Worm (Caenorhabditis elegans) whole organism, late embryonic: ENCODE measurements around the gene K07E12.2.

ENCODE experiments used
- C38D4.7 ChIP-seq: fragments of 200-800 bp; sonication (Bioruptor generic); optimal IDR thresholded peaks from 2 replicates; lab custom pipeline; 2018; ENCODE audit warnings: mild to moderate bottlenecking, missing genetic modification characterization, moderate library complexity, missing compliant biosample characterization
- F13H6.1 ChIP-seq: sonication (generic microtip); optimal IDR thresholded peaks from 2 replicates; lab custom pipeline; 2016; ENCODE audit warnings: missing genetic modification characterization, missing compliant biosample characterization
- ahr-1 ChIP-seq: sonication (generic microtip); optimal IDR thresholded peaks from 2 replicates; lab custom pipeline; 2016; ENCODE audit warnings: missing genetic modification characterization, missing compliant biosample characterization
- ama-1 ChIP-seq: fragments of 150-350 bp; optimal IDR thresholded peaks from 2 replicates; lab custom pipeline; 2014
- ceh-14 ChIP-seq: sonication (generic microtip); optimal IDR thresholded peaks from 2 replicates; lab custom pipeline; 2016; ENCODE audit warnings: missing genotype, missing genetic modification characterization, missing compliant biosample characterization
- ceh-18 ChIP-seq: sonication (generic microtip); optimal IDR thresholded peaks from 2 replicates; lab custom pipeline; 2016; ENCODE audit warnings: missing genetic modification characterization, missing compliant biosample characterization
- ceh-19 ChIP-seq: fragments of 200-800 bp; sonication (Bioruptor generic); optimal IDR thresholded peaks from 2 replicates; lab custom pipeline; 2018; ENCODE audit warnings: mild to moderate bottlenecking, missing genetic modification characterization, missing compliant biosample characterization
- ceh-22 ChIP-seq: sonication (generic microtip); optimal IDR thresholded peaks from 2 replicates; lab custom pipeline; 2017; ENCODE audit warnings: missing biosample characterization, missing genetic modification characterization
- ceh-24 ChIP-seq: sonication (generic microtip); optimal IDR thresholded peaks from 2 replicates; lab custom pipeline; 2016; ENCODE audit warnings: mild to moderate bottlenecking, missing genetic modification characterization, missing compliant biosample characterization
- ceh-30 ChIP-seq: fragments of 150-350 bp; optimal IDR thresholded peaks from 2 replicates; lab custom pipeline; 2014; ENCODE audit warnings: missing biosample characterization, missing genetic modification characterization
- ceh-6 ChIP-seq: fragments of 200-800 bp; sonication (Bioruptor generic); optimal IDR thresholded peaks from 2 replicates; lab custom pipeline; 2018; ENCODE audit warnings: mild to moderate bottlenecking, missing genetic modification characterization, missing compliant biosample characterization
- ceh-9 ChIP-seq: sonication (generic microtip); optimal IDR thresholded peaks from 2 replicates; lab custom pipeline; 2016; ENCODE audit warnings: mild to moderate bottlenecking, missing genetic modification characterization, inconsistent platforms, missing compliant biosample characterization
- che-1 ChIP-seq: sonication (generic microtip); optimal IDR thresholded peaks from 2 replicates; lab custom pipeline; 2016; ENCODE audit warnings: mild to moderate bottlenecking, missing genetic modification characterization, missing compliant biosample characterization
- dmd-4 ChIP-seq: sonication (generic microtip); optimal IDR thresholded peaks from 2 replicates; lab custom pipeline; 2016; ENCODE audit warnings: borderline replicate concordance, missing genetic modification characterization, missing compliant biosample characterization
- dve-1 ChIP-seq: sonication (generic microtip); optimal IDR thresholded peaks from 2 replicates; lab custom pipeline; 2017; ENCODE audit warnings: antibody characterized with exemption, mild to moderate bottlenecking, missing genetic modification characterization, missing compliant biosample characterization
- ets-4 ChIP-seq: sonication (generic microtip); optimal IDR thresholded peaks from 2 replicates; lab custom pipeline; 2016; ENCODE audit warnings: missing genetic modification characterization, missing compliant biosample characterization
- eyg-1 ChIP-seq: sonication (generic microtip); optimal IDR thresholded peaks from 2 replicates; lab custom pipeline; 2016; ENCODE audit warnings: missing genotype, missing genetic modification characterization, missing compliant biosample characterization
- fax-1 ChIP-seq: sonication (generic microtip); optimal IDR thresholded peaks from 2 replicates; lab custom pipeline; 2016; ENCODE audit warnings: missing genotype, missing genetic modification characterization, missing compliant biosample characterization
- fkh-10 ChIP-seq: fragments of 150-350 bp; optimal IDR thresholded peaks from 2 replicates; lab custom pipeline; 2014; ENCODE audit warnings: missing biosample characterization, missing genetic modification reagents, missing genetic modification characterization
- hlh-15 ChIP-seq: sonication (generic microtip); optimal IDR thresholded peaks from 2 replicates; lab custom pipeline; 2016; ENCODE audit warnings: missing genetic modification characterization, missing compliant biosample characterization
- hlh-30 ChIP-seq: sonication (generic microtip); optimal IDR thresholded peaks from 2 replicates; lab custom pipeline; 2017; ENCODE audit warnings: antibody characterized with exemption, missing genetic modification characterization, missing compliant biosample characterization; ENCODE audit not compliant: insufficient read depth
- nfya-1 ChIP-seq: sonication (generic microtip); optimal IDR thresholded peaks from 2 replicates; lab custom pipeline; 2017; ENCODE audit warnings: missing genetic modification characterization, mild to moderate bottlenecking, missing compliant biosample characterization, antibody characterized with exemption, moderate library complexity
- npax-4 ChIP-seq: sonication (generic microtip); optimal IDR thresholded peaks from 2 replicates; lab custom pipeline; 2016; ENCODE audit warnings: missing genetic modification characterization, missing compliant biosample characterization
- pag-3 ChIP-seq: sonication (generic microtip); optimal IDR thresholded peaks from 2 replicates; lab custom pipeline; 2016; ENCODE audit warnings: missing compliant biosample characterization, missing genetic modification characterization, borderline replicate concordance
- pat-9 ChIP-seq: fragments of 200-800 bp; sonication (Bioruptor generic); optimal IDR thresholded peaks from 2 replicates; lab custom pipeline; 2018; ENCODE audit warnings: mild to moderate bottlenecking, missing genetic modification characterization, moderate library complexity, missing compliant biosample characterization
- pax-1 ChIP-seq: fragments of 150-350 bp; optimal IDR thresholded peaks from 2 replicates; lab custom pipeline; 2014; ENCODE audit warnings: missing biosample characterization, missing genetic modification characterization
- sdc-2 ChIP-seq: sonication (generic microtip); optimal IDR thresholded peaks from 2 replicates; lab custom pipeline; 2016; ENCODE audit warnings: missing genotype, missing genetic modification characterization, missing compliant biosample characterization
- sox-4 ChIP-seq: sonication (generic microtip); optimal IDR thresholded peaks from 2 replicates; lab custom pipeline; 2017; ENCODE audit warnings: mild to moderate bottlenecking, missing genetic modification characterization, inconsistent platforms, missing compliant biosample characterization
- ttx-3 ChIP-seq: sonication (generic microtip); optimal IDR thresholded peaks from 2 replicates; lab custom pipeline; 2016; ENCODE audit warnings: missing genetic modification reagents, missing genetic modification characterization, missing compliant biosample characterization
- unc-3 ChIP-seq, 2 experiments: fragments of 200-800 bp in 1 of 2; sonication (Bioruptor generic) in 1 of 2; sonication (generic microtip) in 1 of 2; conservative IDR thresholded peaks in 1 of 2; optimal IDR thresholded peaks in 1 of 2; 2 replicates each; pipeline versions ENCODE4 v1.3.6 to Lab custom; 2016 to 2022; ENCODE audit warnings: missing compliant biosample characterization in 2 of 2, missing genetic modification characterization in 2 of 2, missing genetic modification reagents in 1 of 2
- unc-42 ChIP-seq: sonication (generic microtip); optimal IDR thresholded peaks from 2 replicates; lab custom pipeline; 2016; ENCODE audit warnings: missing genotype, missing genetic modification characterization, missing compliant biosample characterization
- unc-86 ChIP-seq: sonication (generic microtip); optimal IDR thresholded peaks from 2 replicates; lab custom pipeline; 2016; ENCODE audit warnings: missing genetic modification characterization, missing compliant biosample characterization
- zip-5 ChIP-seq: sonication (generic microtip); optimal IDR thresholded peaks from 2 replicates; lab custom pipeline; 2016; ENCODE audit warnings: missing genetic modification characterization, missing compliant biosample characterization

The K07E12.2 gene

DNA sequence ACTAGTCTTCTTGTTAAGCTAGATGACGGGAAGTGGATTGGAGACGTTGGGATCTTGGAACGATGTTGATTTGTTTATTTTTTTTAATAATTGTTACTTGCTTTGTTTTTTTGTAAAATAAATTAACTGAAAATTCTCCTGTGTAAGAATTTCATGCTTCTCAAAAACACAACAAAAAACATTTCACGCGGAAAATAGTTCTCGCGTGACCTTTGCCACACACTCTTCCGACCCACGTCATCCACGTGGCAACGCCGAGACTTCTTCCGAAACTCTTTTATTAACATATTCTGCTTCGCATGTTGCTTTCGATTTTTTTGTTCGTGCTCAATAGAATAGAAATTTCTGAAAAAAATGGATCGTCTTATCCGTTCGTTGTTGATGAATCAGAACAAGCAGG lies 25.5 kb upstream of the K07E12.2 start, which contains the start of gene F37A4.5:
Gene F37A4.5 (plus strand): TSS at position 301 of the 400 bp plus-strand sequence.
- TF ChIP-seq dmd-4 (tag; lab: Kevin White, UChicago) (no peak), ama-1 (lab: Kevin White, UChicago) (no peak)

DNA sequence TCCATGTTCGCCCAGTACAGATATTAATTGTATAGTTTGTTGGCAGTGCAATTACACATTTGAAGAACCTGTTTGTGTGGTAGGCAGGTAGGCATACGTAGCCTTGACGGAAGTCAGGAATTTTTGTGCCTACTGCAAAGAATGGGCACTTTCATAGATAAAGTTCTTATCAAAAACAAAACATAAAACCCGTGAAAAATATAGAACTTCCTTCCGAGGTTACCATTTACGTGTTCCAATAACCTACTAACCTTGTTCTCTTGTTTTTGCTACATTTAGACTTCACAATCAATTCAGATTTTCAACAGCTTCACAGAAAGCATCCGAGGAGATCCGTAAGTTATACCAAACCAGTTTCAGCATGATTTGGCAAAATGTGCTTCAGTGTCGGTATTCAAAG lies 23.8 kb upstream of the K07E12.2 start, which contains the start of gene F37A4.4:
Gene F37A4.4 (plus strand): TSS at position 301 of the 400 bp plus-strand sequence.
- no peak for TF ChIP-seq ahr-1 (tag; lab: Kevin White, UChicago)
- no peak for TF ChIP-seq ceh-19 (GFP tag; lab: Kevin White, UChicago)
- no peak for TF ChIP-seq unc-3 (GFP tag; conservative IDR thresholded peaks at IDR 0.05; lab: Robert Waterston, UW)
- TF ChIP-seq unc-3 (tag; optimal IDR thresholded peaks at IDR 0.05; lab: Kevin White, UChicago), result no peak
- TF ChIP-seq ttx-3 (tag; lab: Kevin White, UChicago), result no peak
- no peak for TF ChIP-seq hlh-30 (tag; lab: Kevin White, UChicago)
- TF ChIP-seq nfya-1 (tag; lab: Kevin White, UChicago), result no peak
- no peak for TF ChIP-seq npax-4 (tag; lab: Kevin White, UChicago)
- no peak for TF ChIP-seq ceh-6 (GFP tag; lab: Kevin White, UChicago)
- TF ChIP-seq C38D4.7 (GFP tag; lab: Kevin White, UChicago), result no peak
- TF ChIP-seq sox-4 (tag; lab: Kevin White, UChicago), result no peak
- TF ChIP-seq sdc-2 (tag; lab: Kevin White, UChicago), result no peak
- no peak for TF ChIP-seq ceh-30 (tag; lab: Kevin White, UChicago)
- TF ChIP-seq pax-1 (tag; lab: Kevin White, UChicago), result no peak
- no peak for TF ChIP-seq ets-4 (tag; lab: Kevin White, UChicago)
- TF ChIP-seq fax-1 (tag; lab: Kevin White, UChicago), result no peak
- no peak for TF ChIP-seq fkh-10
- TF ChIP-seq hlh-15 (tag; lab: Kevin White, UChicago), result no peak
- TF ChIP-seq unc-42, result no peak

DNA sequence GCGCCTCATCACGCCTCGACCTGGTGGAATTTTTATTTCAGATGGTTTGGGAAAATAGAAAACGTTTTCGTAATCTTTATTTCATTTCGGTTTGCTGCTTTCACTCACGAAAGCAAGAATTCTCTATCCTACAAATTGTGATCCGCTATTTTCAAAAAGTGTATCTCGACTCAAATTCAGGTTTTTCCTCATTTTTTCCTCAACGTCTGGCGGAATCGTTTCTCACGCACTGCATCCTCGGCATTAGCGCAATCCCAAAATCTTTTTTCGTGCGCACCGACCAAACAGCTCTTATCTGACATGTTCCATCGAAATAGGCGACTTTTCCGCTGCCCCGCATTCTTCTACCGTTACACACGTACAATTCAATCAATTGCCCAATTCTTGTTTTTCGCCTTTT lies 18.8 kb upstream of the K07E12.2 start, which contains the start of gene F37A4.3:
Gene F37A4.3 (plus strand): TSS at position 301 of the 400 bp plus-strand sequence.
- TF ChIP-seq ceh-24 (tag; lab: Kevin White, UChicago), result no peak
- no peak for TF ChIP-seq ceh-19 (GFP tag; lab: Kevin White, UChicago)
- TF ChIP-seq unc-86 (tag; lab: Kevin White, UChicago), result no peak
- TF ChIP-seq ceh-14 (tag; lab: Kevin White, UChicago), result no peak
- no peak for TF ChIP-seq fkh-10
- no peak for TF ChIP-seq pat-9 (tag; lab: Kevin White, UChicago)
- no peak for TF ChIP-seq ceh-6 (GFP tag; lab: Kevin White, UChicago)
- no peak for TF ChIP-seq F13H6.1 (tag; lab: Kevin White, UChicago)
- TF ChIP-seq nfya-1 (tag; lab: Kevin White, UChicago), result no peak
- no peak for TF ChIP-seq che-1 (tag; lab: Kevin White, UChicago)
- TF ChIP-seq ama-1 (lab: Kevin White, UChicago), result no peak
- TF ChIP-seq zip-5 (tag; lab: Kevin White, UChicago), result no peak
- TF ChIP-seq hlh-30 (tag; lab: Kevin White, UChicago), result no peak
- no peak for TF ChIP-seq dve-1
- TF ChIP-seq ceh-9 (tag; lab: Kevin White, UChicago), result no peak
- no peak for TF ChIP-seq ceh-18 (tag; lab: Kevin White, UChicago)
- no peak for TF ChIP-seq eyg-1 (tag; lab: Kevin White, UChicago)

DNA sequence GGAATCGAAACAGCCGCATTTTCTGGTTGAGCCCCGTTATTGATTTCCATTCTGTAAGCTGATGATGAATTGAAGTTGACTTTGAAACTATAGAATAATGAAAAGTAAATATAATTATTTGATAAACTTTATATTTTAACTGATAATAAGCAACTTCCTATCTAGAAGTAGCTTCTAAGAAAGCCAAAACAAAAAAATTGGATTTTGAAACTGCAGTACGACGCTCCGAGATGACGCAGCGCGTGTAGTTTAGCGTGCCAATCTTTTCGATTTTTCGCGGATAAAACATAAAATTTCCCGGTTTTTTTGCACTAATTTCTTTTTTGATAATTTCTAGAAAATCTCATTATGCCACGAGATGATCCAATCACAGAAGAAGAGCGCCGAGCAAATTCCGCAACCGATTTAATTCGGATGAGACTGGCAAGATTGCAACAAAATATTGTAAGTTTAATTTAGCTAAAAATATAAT lies 14.8 kb upstream of the K07E12.2 start, which contains the start of the genes bath-41 and F37A4.2:
Gene bath-41 (minus strand): TSS at position 51 of the 472 bp plus-strand sequence.
Gene F37A4.2 (plus strand): TSS at position 247 of the 472 bp plus-strand sequence.
- TF ChIP-seq F13H6.1 (tag; lab: Kevin White, UChicago) (no peak), nfya-1 (tag; lab: Kevin White, UChicago) (peak; percentile 21)

DNA sequence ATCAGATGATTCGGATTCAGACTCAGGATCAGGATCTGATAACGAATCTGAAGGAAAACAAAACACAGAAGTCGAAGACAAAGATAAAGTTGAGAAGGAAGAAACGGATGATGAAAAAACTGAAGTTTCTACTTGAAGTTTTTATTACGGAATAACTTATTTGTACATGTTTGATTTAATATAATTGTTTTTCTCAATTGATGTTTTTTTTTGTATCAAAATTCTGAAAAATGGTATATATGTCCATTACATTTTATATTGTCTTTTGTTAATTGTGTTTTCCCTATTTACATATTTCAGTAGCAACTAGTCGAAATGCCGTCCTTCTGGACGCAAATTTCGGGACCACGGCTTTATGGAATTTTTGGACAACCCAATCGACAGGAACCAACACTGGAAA lies 14.0 kb upstream of the K07E12.2 start, which contains the start of gene F37A4.1:
Gene F37A4.1 (plus strand): TSS at position 301 of the 400 bp plus-strand sequence.
- TF ChIP-seq ttx-3 (tag; lab: Kevin White, UChicago) (no peak), ceh-6 (GFP tag; lab: Kevin White, UChicago) (no peak), ceh-24 (tag; lab: Kevin White, UChicago) (no peak), ceh-22 (tag; lab: Kevin White, UChicago) (no peak), ama-1 (lab: Kevin White, UChicago) (no peak), fkh-10 (no peak), pag-3 (tag; lab: Kevin White, UChicago) (no peak), ceh-30 (tag; lab: Kevin White, UChicago) (no peak)
